Worm (Caenorhabditis elegans) whole organism, L1 larva: ENCODE data around the gene C56G2.22.

Experiments used
- C04F5.9 ChIP-seq: sonication (generic microtip); optimal IDR thresholded peaks from 2 replicates; lab custom pipeline; 2016; ENCODE audit warnings: missing genetic modification characterization, missing compliant biosample characterization
- C16A3.4 ChIP-seq: fragments of 150-350 bp; optimal IDR thresholded peaks from 2 replicates; lab custom pipeline; 2014; ENCODE audit warnings: missing biosample characterization, missing genetic modification characterization
- aha-1 ChIP-seq: fragments of 150-350 bp; optimal IDR thresholded peaks from 2 replicates; lab custom pipeline; 2014; ENCODE audit warnings: missing biosample characterization, missing genetic modification characterization
- alr-1 ChIP-seq: fragments of 200-800 bp; sonication (Bioruptor generic); optimal IDR thresholded peaks from 2 replicates; lab custom pipeline; 2018; ENCODE audit warnings: borderline replicate concordance, mild to moderate bottlenecking, missing genetic modification characterization, missing compliant biosample characterization
- ceh-63 ChIP-seq: fragments of 200-800 bp; sonication (Bioruptor generic); optimal IDR thresholded peaks from 2 replicates; lab custom pipeline; 2018; ENCODE audit warnings: mild to moderate bottlenecking, missing genetic modification characterization, missing compliant biosample characterization
- ceh-8 ChIP-seq: fragments of 200-800 bp; sonication (Bioruptor generic); optimal IDR thresholded peaks from 2 replicates; lab custom pipeline; 2018; ENCODE audit warnings: mild to moderate bottlenecking, missing genetic modification characterization, moderate library complexity, missing compliant biosample characterization
- ceh-88 ChIP-seq: fragments of 200-800 bp; sonication (Bioruptor generic); IDR thresholded peaks from 2 replicates; pipeline ENCODE4 v1.3.6; 2022; ENCODE audit warnings: missing genetic modification characterization, missing compliant biosample characterization
- ceh-90 ChIP-seq: sonication (generic microtip); optimal IDR thresholded peaks from 2 replicates; lab custom pipeline; 2016; ENCODE audit warnings: missing genetic modification characterization, missing compliant biosample characterization
- ces-1 ChIP-seq: fragments of 150-350 bp; optimal IDR thresholded peaks from 2 replicates; lab custom pipeline; 2014; ENCODE audit warnings: missing biosample characterization, missing genetic modification reagents, missing genetic modification characterization
- dpl-1 ChIP-seq, 3 experiments: fragments of 150-350 bp in 2 of 3; sonication (generic microtip) in 1 of 3; optimal IDR thresholded peaks; 2 replicates each; lab custom pipeline; 2014 to 2017; ENCODE audit warnings: missing biosample characterization in 3 of 3, missing genetic modification characterization in 3 of 3, missing genetic modification reagents in 3 of 3
- efl-1 ChIP-seq, 4 experiments: fragments of 150-350 bp; optimal IDR thresholded peaks in 3 of 4; peaks in 1 of 4; 1 replicate in 1 of 4; 2 replicates in 3 of 4; lab custom pipeline; 2014; ENCODE audit warnings: missing biosample characterization in 2 of 4, missing genetic modification characterization in 2 of 4, missing genetic modification reagents in 2 of 4
- egl-27 ChIP-seq, 2 experiments: fragments of 150-350 bp in 1 of 2; sonication (generic microtip); optimal IDR thresholded peaks; 3 replicates each; lab custom pipeline; 2017 to 2018; ENCODE audit warnings: missing biosample characterization in 2 of 2, missing genetic modification characterization in 2 of 2, missing genetic modification reagents in 2 of 2
- elt-2 ChIP-seq: sonication (generic microtip); optimal IDR thresholded peaks from 2 replicates; lab custom pipeline; 2016; ENCODE audit warnings: missing genetic modification characterization, mild to moderate bottlenecking, inconsistent platforms, missing compliant biosample characterization, missing genetic modification reagents
- elt-3 ChIP-seq, 6 experiments: fragments of 150-350 bp in 1 of 6; sonication (generic microtip); optimal IDR thresholded peaks; 2 replicates each; lab custom pipeline; 2017 to 2018; ENCODE audit warnings: missing biosample characterization in 6 of 6, missing genetic modification characterization in 6 of 6, inconsistent platforms in 1 of 6
- ets-5 ChIP-seq: fragments of 200-800 bp; sonication (Bioruptor generic); IDR thresholded peaks from 2 replicates; pipeline ENCODE4 v1.3.6; 2022; ENCODE audit warnings: missing genetic modification characterization, missing compliant biosample characterization
- fkh-10 ChIP-seq: sonication (generic microtip); optimal IDR thresholded peaks from 2 replicates; lab custom pipeline; 2017; ENCODE audit warnings: missing biosample characterization, missing genetic modification reagents, missing genetic modification characterization
- hlh-4 ChIP-seq: sonication (generic microtip); optimal IDR thresholded peaks from 2 replicates; lab custom pipeline; 2016; ENCODE audit warnings: mild to moderate bottlenecking, missing genetic modification characterization, missing compliant biosample characterization
- isw-1 ChIP-seq: fragments of 200-800 bp; sonication (Bioruptor generic); IDR thresholded peaks from 2 replicates; pipeline ENCODE4 v1.3.6; 2022; ENCODE audit warnings: missing genetic modification characterization, missing compliant biosample characterization
- lin-13 ChIP-seq: fragments of 150-350 bp; optimal IDR thresholded peaks from 2 replicates; lab custom pipeline; 2014; ENCODE audit warnings: missing biosample characterization, missing genetic modification reagents, missing genetic modification characterization
- lin-14 ChIP-seq: fragments of 200-800 bp; sonication (Bioruptor generic); optimal IDR thresholded peaks from 2 replicates; lab custom pipeline; 2018; ENCODE audit warnings: mild to moderate bottlenecking, missing genetic modification characterization, moderate library complexity, missing compliant biosample characterization
- lin-15B ChIP-seq: fragments of 150-350 bp; sonication (generic microtip); optimal IDR thresholded peaks from 3 replicates; lab custom pipeline; 2014; ENCODE audit warnings: missing biosample characterization, missing genetic modification characterization
- lin-35 ChIP-seq, 2 experiments: fragments of 150-350 bp; optimal IDR thresholded peaks; 2 replicates each; lab custom pipeline; 2014; ENCODE audit warnings: missing biosample characterization in 2 of 2, missing genetic modification characterization in 2 of 2, missing genetic modification reagents in 2 of 2
- lin-39 ChIP-seq: fragments of 150-350 bp; optimal IDR thresholded peaks from 2 replicates; lab custom pipeline; 2014; ENCODE audit warnings: missing biosample characterization, missing genetic modification reagents, missing genetic modification characterization
- lir-3 ChIP-seq: sonication (generic microtip); optimal IDR thresholded peaks from 2 replicates; lab custom pipeline; 2016; ENCODE audit warnings: mild to moderate bottlenecking, missing genetic modification characterization, moderate library complexity, missing compliant biosample characterization; ENCODE audit not compliant: poor library complexity
- lsy-2 ChIP-seq, 2 experiments: fragments of 150-350 bp; optimal IDR thresholded peaks; 2 replicates each; lab custom pipeline; 2014; ENCODE audit warnings: missing biosample characterization in 2 of 2, missing genetic modification characterization in 2 of 2
- mep-1 ChIP-seq: fragments of 150-350 bp; optimal IDR thresholded peaks from 2 replicates; lab custom pipeline; 2014; ENCODE audit warnings: missing biosample characterization, missing genetic modification characterization
- nhr-12 ChIP-seq: sonication (generic microtip); optimal IDR thresholded peaks from 2 replicates; lab custom pipeline; 2017; ENCODE audit warnings: missing biosample characterization, missing genetic modification characterization
- nhr-237 ChIP-seq: fragments of 150-350 bp; optimal IDR thresholded peaks from 2 replicates; lab custom pipeline; 2014; ENCODE audit warnings: missing biosample characterization, missing genetic modification characterization
- nhr-28 ChIP-seq: fragments of 150-350 bp; optimal IDR thresholded peaks from 2 replicates; lab custom pipeline; 2014; ENCODE audit warnings: missing biosample characterization, missing genetic modification characterization
- nhr-47 ChIP-seq: sonication (generic microtip); optimal IDR thresholded peaks from 2 replicates; lab custom pipeline; 2016; ENCODE audit warnings: mild to moderate bottlenecking, missing genetic modification characterization, moderate library complexity, missing compliant biosample characterization
- nhr-71 ChIP-seq: sonication (generic microtip); optimal IDR thresholded peaks from 2 replicates; lab custom pipeline; 2016; ENCODE audit warnings: mild to moderate bottlenecking, missing genetic modification characterization, moderate library complexity, missing compliant biosample characterization
- nhr-76 ChIP-seq: sonication (generic microtip); optimal IDR thresholded peaks from 2 replicates; lab custom pipeline; 2017; ENCODE audit warnings: missing biosample characterization, missing genetic modification characterization
- nhr-77 ChIP-seq: fragments of 150-350 bp; optimal IDR thresholded peaks from 2 replicates; lab custom pipeline; 2014; ENCODE audit warnings: missing biosample characterization, missing genetic modification characterization
- nhr-90 ChIP-seq: sonication (generic microtip); optimal IDR thresholded peaks from 2 replicates; lab custom pipeline; 2016; ENCODE audit warnings: mild to moderate bottlenecking, missing genetic modification characterization, missing compliant biosample characterization; ENCODE audit not compliant: poor library complexity
- pag-3 ChIP-seq: sonication (generic microtip); optimal IDR thresholded peaks from 2 replicates; lab custom pipeline; 2017; ENCODE audit warnings: missing genetic modification characterization, mild to moderate bottlenecking, missing compliant biosample characterization, antibody characterized with exemption, borderline replicate concordance; ENCODE audit not compliant: insufficient read depth
- pqm-1 ChIP-seq: sonication (generic microtip); optimal IDR thresholded peaks from 3 replicates; lab custom pipeline; 2017; ENCODE audit warnings: missing biosample characterization, missing genetic modification characterization
- rnt-1 ChIP-seq: sonication (generic microtip); optimal IDR thresholded peaks from 2 replicates; lab custom pipeline; 2016; ENCODE audit warnings: mild to moderate bottlenecking, missing genetic modification characterization, moderate library complexity, missing compliant biosample characterization
- skn-1 ChIP-seq: fragments of 150-350 bp; optimal IDR thresholded peaks from 2 replicates; lab custom pipeline; 2014; ENCODE audit warnings: missing biosample characterization, missing genetic modification characterization
- snpc-4 ChIP-seq: fragments of 150-350 bp; optimal IDR thresholded peaks from 2 replicates; lab custom pipeline; 2014; ENCODE audit warnings: missing biosample characterization, missing genetic modification characterization
- snu-23 ChIP-seq: sonication (generic microtip); optimal IDR thresholded peaks from 2 replicates; lab custom pipeline; 2016; ENCODE audit warnings: missing genetic modification characterization, missing compliant biosample characterization
- sox-4 ChIP-seq: sonication (generic microtip); optimal IDR thresholded peaks from 2 replicates; lab custom pipeline; 2016; ENCODE audit warnings: missing genetic modification characterization, missing compliant biosample characterization
- sptf-1 ChIP-seq: fragments of 150-350 bp; optimal IDR thresholded peaks from 2 replicates; lab custom pipeline; 2014; ENCODE audit warnings: missing biosample characterization, missing genetic modification characterization
- swsn-7 ChIP-seq: sonication (generic microtip); optimal IDR thresholded peaks from 2 replicates; lab custom pipeline; 2016; ENCODE audit warnings: missing genetic modification characterization, missing compliant biosample characterization
- tbx-2 ChIP-seq: sonication (generic microtip); optimal IDR thresholded peaks from 2 replicates; lab custom pipeline; 2016; ENCODE audit warnings: missing genetic modification characterization, missing compliant biosample characterization
- tlp-1 ChIP-seq: fragments of 150-350 bp; optimal IDR thresholded peaks from 2 replicates; lab custom pipeline; 2014; ENCODE audit warnings: missing biosample characterization, missing genetic modification characterization
- unc-86 ChIP-seq: sonication (generic microtip); optimal IDR thresholded peaks from 2 replicates; lab custom pipeline; 2016; ENCODE audit warnings: missing genetic modification characterization, missing compliant biosample characterization
- unc-98 ChIP-seq: fragments of 200-800 bp; sonication (Bioruptor generic); IDR thresholded peaks from 2 replicates; pipeline ENCODE4 v1.3.6; 2022; ENCODE audit warnings: missing genetic modification characterization, missing compliant biosample characterization
- xbp-1 ChIP-seq: sonication (generic microtip); optimal IDR thresholded peaks from 2 replicates; lab custom pipeline; 2016; ENCODE audit warnings: missing genetic modification characterization, missing compliant biosample characterization
- zag-1 ChIP-seq: fragments of 150-350 bp; optimal IDR thresholded peaks from 2 replicates; lab custom pipeline; 2014; ENCODE audit warnings: missing biosample characterization, missing genetic modification characterization
- zip-4 ChIP-seq: fragments of 200-800 bp; sonication (Bioruptor generic); optimal IDR thresholded peaks from 2 replicates; lab custom pipeline; 2018; ENCODE audit warnings: mild to moderate bottlenecking, missing genetic modification characterization, moderate library complexity, missing compliant biosample characterization
- ztf-4 ChIP-seq: fragments of 150-350 bp; optimal IDR thresholded peaks from 2 replicates; lab custom pipeline; 2014; ENCODE audit warnings: missing biosample characterization, missing genetic modification characterization

Gene C56G2.22

ce11 chrIII:6360825-6361224 lies 14.6 kb downstream of the C56G2.22 start (continued):
- TF ChIP-seq unc-98 (GFP tag; lab: Robert Waterston, UW) (no peak), swsn-7 (tag; lab: Kevin White, UChicago) (no peak), snu-23 (GFP tag; lab: Kevin White, UChicago) (peak; percentile 51)

- TF ChIP-seq lsy-2 (tag; optimal IDR thresholded peaks at IDR 0.05; lab: Kevin White, UChicago) (peak in 1 of 2 experiments; percentile 4), C04F5.9 (tag; lab: Kevin White, UChicago) (no peak), ceh-88 (no peak), egl-27 (tag; optimal IDR thresholded peaks at IDR 0.05; lab: Kevin White, UChicago) (no peak), sptf-1 (tag; lab: Kevin White, UChicago) (no peak), mep-1 (tag; lab: Kevin White, UChicago) (no peak), nhr-47 (no peak), nhr-76 (no peak), nhr-12 (tag; lab: Kevin White, UChicago) (no peak), ceh-90 (tag; lab: Kevin White, UChicago) (no peak), ceh-8 (GFP tag; lab: Kevin White, UChicago) (no peak), xbp-1 (tag; lab: Kevin White, UChicago) (no peak), tbx-2 (no peak), nhr-77 (tag; lab: Kevin White, UChicago) (no peak), aha-1 (tag; lab: Kevin White, UChicago) (no peak), nhr-71 (tag; lab: Kevin White, UChicago) (peak; percentile 39), lin-35 (GFP tag; optimal IDR thresholded peaks at IDR 0.05; lab: Kevin White, UChicago) (peak in 1 of 2 experiments; percentile 57), C16A3.4 (tag; lab: Kevin White, UChicago) (no peak), elt-2 (tag; lab: Kevin White, UChicago) (peak; percentile 83), nhr-237 (tag; lab: Kevin White, UChicago) (no peak), lin-39 (tag; lab: Kevin White, UChicago) (no peak), pqm-1 (tag; lab: Kevin White, UChicago) (no peak), snu-23 (GFP tag; lab: Kevin White, UChicago) (no peak), lir-3 (tag; lab: Kevin White, UChicago) (no peak), zag-1 (tag; lab: Kevin White, UChicago) (no peak), hlh-4 (tag; lab: Kevin White, UChicago) (no peak), nhr-28 (no peak), ceh-63 (GFP tag; lab: Kevin White, UChicago) (no peak), lin-14 (GFP tag; lab: Kevin White, UChicago) (peak; percentile 29), tlp-1 (tag; lab: Kevin White, UChicago) (no peak), dpl-1 (GFP tag; optimal IDR thresholded peaks at IDR 0.05; lab: Kevin White, UChicago) (no peak), ces-1 (no peak), fkh-10 (GFP tag; lab: Kevin White, UChicago) (no peak), alr-1 (tag; lab: Kevin White, UChicago) (no peak), ets-5 (GFP tag; lab: Robert Waterston, UW) (no peak), zip-4 (GFP tag; lab: Kevin White, UChicago) (no peak), lin-15B (no peak), elt-3 (tag; optimal IDR thresholded peaks at IDR 0.05; lab: Kevin White, UChicago) (peak in 1 of 6 experiments; percentile 25), unc-86 (tag; lab: Kevin White, UChicago) (no peak), nhr-90 (tag; lab: Kevin White, UChicago) (no peak), skn-1 (tag; lab: Kevin White, UChicago) (no peak), sox-4 (no peak), rnt-1 (no peak), pag-3 (no peak), snpc-4 (tag; lab: Kevin White, UChicago) (no peak), lin-13 (no peak), efl-1 (optimal IDR thresholded peaks at IDR 0.05; lab: Kevin White, UChicago) (no peak), efl-1 (GFP tag; optimal IDR thresholded peaks at IDR 0.05 in 1 of 2; lab: Kevin White, UChicago) (peak in 1 of 2 experiments; percentile 93), isw-1 (GFP tag; lab: Robert Waterston, UW) (no peak), ztf-4 (tag; lab: Kevin White, UChicago) (no peak)
Measured at ce11 chrIII:6361560-6361959, 15.3 kb downstream of the C56G2.22 start.
